Fruit fly (Drosophila melanogaster): ENCODE measurements around the gene CG6650.

Gene CG6650

dm6 chr3L:14055260-14055696, 24.0 kb downstream of the CG6650 start (continued):
- TF ChIP-seq lilli (GFP tag; optimal IDR thresholded peaks at IDR 0.05) (peak; percentile 39), Usf (GFP tag; optimal IDR thresholded peaks at IDR 0.05) (no peak), salm (tag; optimal IDR thresholded peaks at IDR 0.05) (no peak), B-H2 (GFP tag; optimal IDR thresholded peaks at IDR 0.05) (no peak), pita (GFP tag; optimal IDR thresholded peaks at IDR 0.05) (no peak), hbn (GFP tag; IDR thresholded peaks at IDR 0.05; ENCODE audit: partially characterized antibody) (no peak), Asciz (GFP tag; optimal IDR thresholded peaks at IDR 0.05) (peak; percentile 5), CG11398 (GFP tag; optimal IDR thresholded peaks at IDR 0.05) (no peak), CG32532 (GFP tag; IDR thresholded peaks at IDR 0.05) (no peak), CG12104 (GFP tag; optimal IDR thresholded peaks at IDR 0.05) (no peak), Lim3 (GFP tag; IDR thresholded peaks at IDR 0.05) (no peak), D19A (tag; optimal IDR thresholded peaks at IDR 0.05) (peak; percentile 51), bbx (GFP tag; IDR thresholded peaks at IDR 0.05; ENCODE audit: partially characterized antibody) (no peak), Hmr (GFP tag; optimal IDR thresholded peaks at IDR 0.05) (peak; percentile 12), vfl (GFP tag; optimal IDR thresholded peaks at IDR 0.05) (no peak), Max (GFP tag; optimal IDR thresholded peaks at IDR 0.05) (peak; percentile 2), CG13123 (GFP tag; optimal IDR thresholded peaks at IDR 0.05) (no peak), CG18262 (tag; optimal IDR thresholded peaks at IDR 0.05) (peak; percentile 13), nmo (GFP tag; optimal IDR thresholded peaks at IDR 0.05) (no peak), vvl (GFP tag; IDR thresholded peaks at IDR 0.05) (no peak), shn (GFP tag; optimal IDR thresholded peaks at IDR 0.05) (peak; percentile 16), CG18619 (GFP tag; optimal IDR thresholded peaks at IDR 0.05) (peak; percentile 17), sqz (GFP tag; optimal IDR thresholded peaks at IDR 0.05) (no peak), fd64A (GFP tag; optimal IDR thresholded peaks at IDR 0.05) (no peak), dmrt11E (tag; optimal IDR thresholded peaks at IDR 0.05) (no peak), br (optimal IDR thresholded peaks at IDR 0.05) (no peak), Sox100B (GFP tag; optimal IDR thresholded peaks at IDR 0.05) (peak; percentile 25), btn (GFP tag; optimal IDR thresholded peaks at IDR 0.05) (no peak), CrebB (tag; optimal IDR thresholded peaks at IDR 0.05) (no peak), Oli (tag; optimal IDR thresholded peaks at IDR 0.05) (peak; percentile 39), gem (tag; optimal IDR thresholded peaks at IDR 0.05) (peak; percentile 41), CG11456 (GFP tag; IDR thresholded peaks at IDR 0.05) (no peak), dm (GFP tag; optimal IDR thresholded peaks at IDR 0.05) (no peak)

- TF ChIP-seq gsb-n (tag; optimal IDR thresholded peaks at IDR 0.05) (peak; percentile 96), sd (tag; optimal IDR thresholded peaks at IDR 0.05) (peak; percentile 36), crol (GFP tag; IDR thresholded peaks at IDR 0.05) (peak; percentile 88), CG2129 (GFP tag; IDR thresholded peaks at IDR 0.05; ENCODE audit: partially characterized antibody) (no peak), Trl (optimal IDR thresholded peaks at IDR 0.05) (peak in 1 of 2 experiments; percentile 1), Trl (GFP tag; optimal IDR thresholded peaks at IDR 0.05) (no peak), nerfin-2 (GFP tag; IDR thresholded peaks at IDR 0.05; ENCODE audit: partially characterized antibody) (no peak), ftz-f1 (GFP tag; optimal IDR thresholded peaks at IDR 0.05) (peak; percentile 70), CG16815 (GFP tag; optimal IDR thresholded peaks at IDR 0.05) (no peak), Nf-YC (tag; optimal IDR thresholded peaks at IDR 0.05) (peak; percentile 33), CG13894 (tag; optimal IDR thresholded peaks at IDR 0.05) (peak; percentile 64), Awh (GFP tag; IDR thresholded peaks at IDR 0.05) (peak; percentile 67; the same call in 1 of the 2 replicates), gcm2 (GFP tag; optimal IDR thresholded peaks at IDR 0.05) (no peak), en (GFP tag; optimal IDR thresholded peaks at IDR 0.05) (no peak), otp (GFP tag; IDR thresholded peaks at IDR 0.05) (0 out of 3 replicates have a peak, but pooled peaks have one; percentile 24), CG6791 (GFP tag; IDR thresholded peaks at IDR 0.05; ENCODE audit: partially characterized antibody) (0 out of 3 replicates have a peak, but pooled peaks have one; percentile 28), Poxn (GFP tag; IDR thresholded peaks at IDR 0.05) (no peak), kay (GFP tag; optimal IDR thresholded peaks at IDR 0.05) (peak; percentile 82), B-H2 (GFP tag; optimal IDR thresholded peaks at IDR 0.05) (peak; percentile 40), CG15479 (GFP tag; optimal IDR thresholded peaks at IDR 0.05) (peak; percentile 70)
Observed at dm6 chr3L:14055815-14056516, 24.7 kb downstream of the CG6650 start.

Measured in whole organism, embryonic.